Fruit fly (Drosophila melanogaster) whole organism, pupa: ENCODE results near the gene IFT46.
A peak's percentile ranks its signal among the peaks of the same experiment; 100 is the strongest.

Experiments
- CG10348 ChIP-seq: fragments of 200-800 bp; sonication (Bioruptor generic); IDR thresholded peaks from 2 replicates; pipeline ENCODE4 v1.3.6; 2022; ENCODE audit warnings: missing biosample characterization, missing genetic modification characterization
- CG12605 ChIP-seq: fragments of 200-800 bp; sonication (Bioruptor generic); IDR thresholded peaks from 2 replicates; pipeline ENCODE4 v1.3.6; 2022; ENCODE audit warnings: missing biosample characterization, missing genetic modification characterization
- CG13204 ChIP-seq: fragments of 200-800 bp; sonication (Bioruptor generic); optimal IDR thresholded peaks from 2 replicates; lab custom pipeline; 2018; ENCODE audit warnings: missing biosample characterization, mild to moderate bottlenecking, missing genetic modification characterization, moderate library complexity
- CG14655 ChIP-seq: fragments of 200-800 bp; sonication (Bioruptor generic); optimal IDR thresholded peaks from 3 replicates; lab custom pipeline; 2017; ENCODE audit warnings: mild to moderate bottlenecking, missing biosample characterization, missing genetic modification reagents, missing genetic modification characterization
- CG15710 ChIP-seq: fragments of 200-800 bp; sonication (Bioruptor generic); optimal IDR thresholded peaks from 2 replicates; lab custom pipeline; 2018; ENCODE audit warnings: missing biosample characterization, mild to moderate bottlenecking, missing genetic modification characterization, moderate library complexity
- CG17806 ChIP-seq: fragments of 200-800 bp; sonication (Bioruptor generic); optimal IDR thresholded peaks from 2 replicates; lab custom pipeline; 2018; ENCODE audit warnings: missing biosample characterization, mild to moderate bottlenecking, missing genetic modification characterization, moderate library complexity
- CG32121 ChIP-seq: fragments of 200-800 bp; sonication (Bioruptor generic); IDR thresholded peaks from 2 replicates; pipeline ENCODE4 v1.3.6; 2022; ENCODE audit warnings: missing biosample characterization, missing genetic modification characterization
- CG34367 ChIP-seq: fragments of 200-800 bp; sonication (Bioruptor generic); optimal IDR thresholded peaks from 2 replicates; lab custom pipeline; 2018; ENCODE audit warnings: missing biosample characterization, mild to moderate bottlenecking, missing genetic modification characterization
- CG4496 ChIP-seq: fragments of 200-800 bp; sonication (Bioruptor generic); IDR thresholded peaks from 3 replicates; pipeline ENCODE4 v1.3.6; 2022; ENCODE audit warnings: missing biosample characterization, missing genetic modification characterization
- CG8159 ChIP-seq: fragments of 200-800 bp; sonication (Bioruptor generic); optimal IDR thresholded peaks from 3 replicates; lab custom pipeline; 2018; ENCODE audit warnings: missing biosample characterization, mild to moderate bottlenecking, missing genetic modification characterization, moderate library complexity
- CG8301 ChIP-seq: fragments of 200-800 bp; sonication (Bioruptor generic); optimal IDR thresholded peaks from 2 replicates; lab custom pipeline; 2018; ENCODE audit warnings: missing biosample characterization, mild to moderate bottlenecking, missing genetic modification characterization
- CG9948 ChIP-seq: fragments of 200-800 bp; sonication (Bioruptor generic); optimal IDR thresholded peaks from 2 replicates; lab custom pipeline; 2018; ENCODE audit warnings: missing biosample characterization, mild to moderate bottlenecking, missing genetic modification characterization, moderate library complexity
- D1 ChIP-seq: fragments of 200-800 bp; sonication (Bioruptor generic); optimal IDR thresholded peaks from 2 replicates; lab custom pipeline; 2018; ENCODE audit warnings: missing biosample characterization, mild to moderate bottlenecking, missing genetic modification characterization, moderate library complexity
- EcR ChIP-seq: fragments of 200-800 bp; sonication (Bioruptor generic); optimal IDR thresholded peaks from 3 replicates; lab custom pipeline; 2019; ENCODE audit warnings: missing biosample characterization, missing genetic modification characterization, mild to moderate bottlenecking, moderate library complexity, missing genetic modification reagents
- Ets98B ChIP-seq: fragments of 200-800 bp; sonication (Bioruptor generic); IDR thresholded peaks from 2 replicates; pipeline ENCODE4 v1.3.6; 2022; ENCODE audit warnings: missing biosample characterization, missing genetic modification characterization
- Pif1A ChIP-seq: fragments of 200-800 bp; sonication (Bioruptor generic); optimal IDR thresholded peaks from 3 replicates; lab custom pipeline; 2016; ENCODE audit warnings: missing biosample characterization, missing genetic modification characterization
- Pif1B ChIP-seq: fragments of 200-800 bp; sonication (Bioruptor generic); optimal IDR thresholded peaks from 3 replicates; lab custom pipeline; 2016; ENCODE audit warnings: missing biosample characterization, missing genetic modification characterization
- Snoo ChIP-seq: fragments of 200-800 bp; sonication (Bioruptor generic); optimal IDR thresholded peaks from 3 replicates; lab custom pipeline; 2017; ENCODE audit warnings: missing biosample characterization, mild to moderate bottlenecking, missing genetic modification characterization, inconsistent platforms
- fd96Ca ChIP-seq: fragments of 200-800 bp; sonication (Bioruptor generic); IDR thresholded peaks from 3 replicates; pipeline ENCODE4 v1.3.6; 2022; ENCODE audit warnings: missing biosample characterization, missing genetic modification characterization
- gl ChIP-seq: fragments of 200-800 bp; sonication (Bioruptor generic); optimal IDR thresholded peaks from 2 replicates; lab custom pipeline; 2018; ENCODE audit warnings: missing biosample characterization, mild to moderate bottlenecking, missing genetic modification characterization
- rn ChIP-seq: fragments of 200-800 bp; sonication (Bioruptor generic); IDR thresholded peaks from 2 replicates; pipeline ENCODE4 v1.3.6; 2022; ENCODE audit warnings: missing biosample characterization, missing genetic modification characterization

The IFT46 gene

dm6 chr2L:18576250-18576649 is 39.7 kb downstream of the IFT46 start:
- TF ChIP-seq D1 (tag; lab: Kevin White, UChicago) (no peak), CG8301 (no peak), CG17806 (no peak), gl (tag; lab: Kevin White, UChicago) (no peak), CG9948 (tag; lab: Kevin White, UChicago) (no peak), Snoo (tag; lab: Kevin White, UChicago) (no peak), CG34367 (tag; lab: Kevin White, UChicago) (no peak), CG12605 (no peak), CG15710 (tag; lab: Kevin White, UChicago) (no peak), CG8159 (tag; lab: Kevin White, UChicago) (no peak), Pif1A (GFP tag; lab: Kevin White, UChicago) (no peak), CG4496 (GFP tag; lab: Robert Waterston, UW) (no peak), rn (GFP tag; lab: Robert Waterston, UW) (no peak), CG13204 (GFP tag; lab: Kevin White, UChicago) (no peak), EcR (GFP tag; lab: Kevin White, UChicago) (no peak)

dm6 chr2L:18572428-18573136 is 43.3 kb downstream of the IFT46 start:
- TF ChIP-seq CG13204 (GFP tag; lab: Kevin White, UChicago): peak; percentile 91
- TF ChIP-seq Pif1B: peak; percentile 79
- TF ChIP-seq CG14655 (GFP tag; lab: Kevin White, UChicago): peak; percentile 84
- no peak for TF ChIP-seq CG9948 (tag; lab: Kevin White, UChicago)
- TF ChIP-seq CG10348 (GFP tag; lab: Robert Waterston, UW): no peak
- TF ChIP-seq CG8301: peak; percentile 76
- peak; percentile 80 for TF ChIP-seq fd96Ca
- TF ChIP-seq CG17806: peak; percentile 23
- TF ChIP-seq gl (tag; lab: Kevin White, UChicago): peak; percentile 88
- peak; percentile 78 for TF ChIP-seq CG32121 (GFP tag; lab: Robert Waterston, UW)
- peak; percentile 45 for TF ChIP-seq CG34367 (tag; lab: Kevin White, UChicago)
- TF ChIP-seq Snoo (tag; lab: Kevin White, UChicago): peak; percentile 61
- TF ChIP-seq rn (GFP tag; lab: Robert Waterston, UW): 0 out of 2 replicates have a peak, but pooled peaks have one; percentile 26
- peak; percentile 88 for TF ChIP-seq CG4496 (GFP tag; lab: Robert Waterston, UW)
- peak; percentile 31 for TF ChIP-seq CG15710 (tag; lab: Kevin White, UChicago)
- peak; percentile 6 for TF ChIP-seq CG8159 (tag; lab: Kevin White, UChicago)
- TF ChIP-seq EcR (GFP tag; lab: Kevin White, UChicago): peak; percentile 37
- TF ChIP-seq Ets98B: no peak; the same call in none of the 2 replicates
- TF ChIP-seq Pif1A (GFP tag; lab: Kevin White, UChicago): peak; percentile 68
- peak; percentile 89 for TF ChIP-seq CG12605
- TF ChIP-seq D1 (tag; lab: Kevin White, UChicago): no peak

dm6 chr2L:18571724-18572427 is 44.0 kb downstream of the IFT46 start:
- TF ChIP-seq CG8301: no peak
- no peak for TF ChIP-seq gl (tag; lab: Kevin White, UChicago)
- TF ChIP-seq CG34367 (tag; lab: Kevin White, UChicago): no peak
- TF ChIP-seq CG9948 (tag; lab: Kevin White, UChicago): no peak
- no peak for TF ChIP-seq Snoo (tag; lab: Kevin White, UChicago)
- no peak for TF ChIP-seq CG10348 (GFP tag; lab: Robert Waterston, UW)
- TF ChIP-seq CG14655 (GFP tag; lab: Kevin White, UChicago): no peak
- TF ChIP-seq CG4496 (GFP tag; lab: Robert Waterston, UW): peak; percentile 82
- TF ChIP-seq rn (GFP tag; lab: Robert Waterston, UW): no peak; the same call in 1 of the 2 replicates
- TF ChIP-seq CG8159 (tag; lab: Kevin White, UChicago): no peak
- TF ChIP-seq CG15710 (tag; lab: Kevin White, UChicago): no peak
- TF ChIP-seq D1 (tag; lab: Kevin White, UChicago): no peak
- TF ChIP-seq CG17806: no peak
- peak; percentile 53 for TF ChIP-seq CG13204 (GFP tag; lab: Kevin White, UChicago)
- peak; percentile 33; the same call in 1 of the 2 replicates for TF ChIP-seq Ets98B
- TF ChIP-seq CG32121 (GFP tag; lab: Robert Waterston, UW): peak; percentile 58; the same call in 1 of the 2 replicates
- peak; percentile 29; the same call in 1 of the 3 replicates for TF ChIP-seq fd96Ca
- no peak for TF ChIP-seq Pif1A (GFP tag; lab: Kevin White, UChicago)
- TF ChIP-seq Pif1B: peak; percentile 28
- TF ChIP-seq EcR (GFP tag; lab: Kevin White, UChicago): peak; percentile 16
- peak; percentile 48 for TF ChIP-seq CG12605

dm6 chr2L:18568715-18569114 is 47.2 kb downstream of the IFT46 start:
- TF ChIP-seq CG12605 (no peak), CG8159 (tag; lab: Kevin White, UChicago) (no peak), CG10348 (GFP tag; lab: Robert Waterston, UW) (no peak), Ets98B (no peak), CG4496 (GFP tag; lab: Robert Waterston, UW) (no peak)
- TF ChIP-seq, all 21 proteins: peak for 0

dm6 chr2L:18567563-18567962 is 48.3 kb downstream of the IFT46 start:
- TF ChIP-seq CG13204 (GFP tag; lab: Kevin White, UChicago) (peak; percentile 31), EcR (GFP tag; lab: Kevin White, UChicago) (no peak), CG12605 (no peak), CG14655 (GFP tag; lab: Kevin White, UChicago) (no peak), CG9948 (tag; lab: Kevin White, UChicago) (no peak), CG32121 (GFP tag; lab: Robert Waterston, UW) (no peak), CG8159 (tag; lab: Kevin White, UChicago) (peak; percentile 29), CG10348 (GFP tag; lab: Robert Waterston, UW) (no peak), gl (tag; lab: Kevin White, UChicago) (peak; percentile 55), CG8301 (no peak), D1 (tag; lab: Kevin White, UChicago) (no peak), fd96Ca (no peak), CG4496 (GFP tag; lab: Robert Waterston, UW) (peak; percentile 57; the same call in 1 of the 3 replicates), rn (GFP tag; lab: Robert Waterston, UW) (no peak), Pif1A (GFP tag; lab: Kevin White, UChicago) (peak; percentile 50), Pif1B (peak; percentile 37), Snoo (tag; lab: Kevin White, UChicago) (no peak), CG34367 (tag; lab: Kevin White, UChicago) (peak; percentile 21), CG15710 (tag; lab: Kevin White, UChicago) (peak; percentile 3), Ets98B (peak; percentile 10; the same call in 1 of the 2 replicates), CG17806 (no peak)
